Fruit fly (Drosophila melanogaster): ENCODE results near the gene psd.

Gene psd

DNA sequence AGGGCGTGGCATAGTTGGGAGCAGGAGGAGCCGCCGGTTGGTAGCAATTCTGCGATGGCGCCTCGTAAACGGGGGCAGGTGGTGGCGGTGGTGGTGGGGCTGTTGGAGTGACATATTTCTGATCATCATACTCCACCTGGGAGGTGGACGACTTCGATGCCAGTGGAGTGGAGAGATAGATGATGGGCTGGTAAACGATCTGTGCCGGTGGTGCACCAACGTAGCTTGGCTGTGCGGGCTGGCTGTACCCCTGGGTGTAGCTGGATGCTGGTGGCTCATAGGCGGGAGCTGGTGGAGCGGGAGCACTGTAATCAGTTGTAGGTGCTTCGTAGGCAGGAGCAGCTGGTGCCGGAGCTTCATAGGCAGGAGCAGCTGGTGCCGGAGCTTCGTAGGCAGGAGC is 1.5 kb downstream of the psd start:
- TF ChIP-seq CG12769 (tag; optimal IDR thresholded peaks at IDR 0.05): no peak
- TF ChIP-seq Ets65A (GFP tag): peak; percentile 93
- peak; percentile 13 for TF ChIP-seq Med (GFP tag)
- no peak for TF ChIP-seq lov (optimal IDR thresholded peaks at IDR 0.05)
- peak; percentile 21; the same call in 1 of the 3 replicates for TF ChIP-seq lov (GFP tag; IDR thresholded peaks at IDR 0.05)

DNA sequence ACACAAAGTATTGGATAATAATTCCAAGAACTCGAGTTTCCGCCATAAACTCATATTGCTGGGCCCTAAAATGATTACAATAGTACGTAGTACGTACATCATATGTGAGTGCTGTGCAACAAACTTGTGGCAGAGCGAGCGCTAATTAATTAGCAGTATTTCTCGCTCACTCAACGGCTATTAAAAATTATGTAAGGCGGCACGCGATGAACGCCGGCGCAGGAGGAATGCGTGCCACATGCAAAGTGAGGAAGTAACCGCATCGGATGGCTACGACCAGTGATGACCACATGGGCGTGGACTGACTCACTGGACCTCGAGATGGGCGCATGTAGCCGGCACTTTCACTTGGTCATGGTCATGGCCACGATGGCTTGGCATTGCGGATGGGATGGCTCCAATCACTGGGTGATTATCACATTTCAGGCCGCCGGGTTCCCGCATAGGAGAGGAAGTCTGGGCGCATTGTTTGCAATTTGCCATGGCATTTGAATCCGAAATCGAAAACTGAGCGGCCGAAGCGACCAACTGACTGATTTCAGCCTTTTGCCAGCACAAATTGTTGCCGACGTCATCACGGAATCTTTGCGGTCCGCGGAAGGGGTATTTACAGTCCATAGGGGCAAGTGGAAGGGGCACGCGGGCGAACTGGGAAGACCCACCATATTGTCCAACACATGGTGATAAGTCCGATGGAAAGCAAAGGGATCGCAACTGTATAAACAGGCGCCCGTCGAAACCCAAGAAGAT is 3.4 kb downstream of the psd start:
- peak; percentile 39; the same call in 1 of the 2 replicates for TF ChIP-seq crol (GFP tag; IDR thresholded peaks at IDR 0.05)
- no peak for TF ChIP-seq eyg (GFP tag; optimal IDR thresholded peaks at IDR 0.05)
- no peak for TF ChIP-seq CG31224 (GFP tag; IDR thresholded peaks at IDR 0.05)
- no peak for TF ChIP-seq CG10366 (GFP tag; IDR thresholded peaks at IDR 0.05)
- TF ChIP-seq ATbp (GFP tag; optimal IDR thresholded peaks at IDR 0.05): no peak
- TF ChIP-seq Pdp1 (GFP tag; optimal IDR thresholded peaks at IDR 0.05): peak in 1 of 2 experiments; percentile 57
- TF ChIP-seq z (GFP tag; IDR thresholded peaks at IDR 0.05): 0 out of 3 replicates have a peak, but pooled peaks have one; percentile 7
- TF ChIP-seq nom (GFP tag; optimal IDR thresholded peaks at IDR 0.05): no peak
- no peak for TF ChIP-seq CG16815 (GFP tag; optimal IDR thresholded peaks at IDR 0.05)
- no peak for TF ChIP-seq dm (GFP tag; optimal IDR thresholded peaks at IDR 0.05)
- TF ChIP-seq ap (GFP tag; IDR thresholded peaks at IDR 0.05): peak; percentile 3; the same call in 1 of the 2 replicates
- TF ChIP-seq gcm (GFP tag; optimal IDR thresholded peaks at IDR 0.05): peak; percentile 24
- TF ChIP-seq Lpt (GFP tag; optimal IDR thresholded peaks at IDR 0.05): no peak
- no peak for TF ChIP-seq prd (optimal IDR thresholded peaks at IDR 0.05)
- TF ChIP-seq prd (GFP tag; IDR thresholded peaks at IDR 0.05): 0 out of 3 replicates have a peak, but pooled peaks have one; percentile 9
- 0 out of 2 replicates have a peak, but pooled peaks have one; percentile 7 for TF ChIP-seq sisA (GFP tag; IDR thresholded peaks at IDR 0.05)
- TF ChIP-seq twi (tag; optimal IDR thresholded peaks at IDR 0.05): peak; percentile 72
- no peak for TF ChIP-seq sr (GFP tag; IDR thresholded peaks at IDR 0.05)
- TF ChIP-seq slou (GFP tag; optimal IDR thresholded peaks at IDR 0.05): no peak
- TF ChIP-seq schlank (tag; optimal IDR thresholded peaks at IDR 0.05): no peak
- no peak for TF ChIP-seq dpn (GFP tag; optimal IDR thresholded peaks at IDR 0.05)
- TF ChIP-seq gem (tag; optimal IDR thresholded peaks at IDR 0.05): no peak
- peak; percentile 30; the same call in 1 of the 2 replicates for TF ChIP-seq bbx (GFP tag; IDR thresholded peaks at IDR 0.05; ENCODE audit: partially characterized antibody)
- no peak for TF ChIP-seq CG6654 (GFP tag; optimal IDR thresholded peaks at IDR 0.05)
- no peak for TF ChIP-seq CG4404 (GFP tag; IDR thresholded peaks at IDR 0.05)
- peak; percentile 13 for TF ChIP-seq Med (GFP tag)
- no peak for TF ChIP-seq CG6254 (GFP tag; optimal IDR thresholded peaks at IDR 0.05)
- no peak for TF ChIP-seq corto (GFP tag; optimal IDR thresholded peaks at IDR 0.05)
- 0 out of 3 replicates have a peak, but pooled peaks have one; percentile 16 for TF ChIP-seq zen2 (GFP tag; IDR thresholded peaks at IDR 0.05; ENCODE audit: partially characterized antibody)
- TF ChIP-seq ken (GFP tag; IDR thresholded peaks at IDR 0.05): no peak
- TF ChIP-seq CG6689 (GFP tag; IDR thresholded peaks at IDR 0.05): no peak
- TF ChIP-seq NC2β (GFP tag; optimal IDR thresholded peaks at IDR 0.05): no peak
- TF ChIP-seq Hand (GFP tag; optimal IDR thresholded peaks at IDR 0.05): no peak
- no peak for TF ChIP-seq CG18011 (GFP tag; optimal IDR thresholded peaks at IDR 0.05)
- TF ChIP-seq so (GFP tag; IDR thresholded peaks at IDR 0.05): peak; percentile 56; the same call in 1 of the 3 replicates
- TF ChIP-seq Asciz (GFP tag; optimal IDR thresholded peaks at IDR 0.05): no peak
- TF ChIP-seq HHEX (GFP tag; optimal IDR thresholded peaks at IDR 0.05): no peak
- TF ChIP-seq CG4360 (GFP tag; IDR thresholded peaks at IDR 0.05): 0 out of 2 replicates have a peak, but pooled peaks have one; percentile 13
- no peak for TF ChIP-seq toy (GFP tag; IDR thresholded peaks at IDR 0.05)
- no peak for TF ChIP-seq nmo (GFP tag; optimal IDR thresholded peaks at IDR 0.05)
- peak; percentile 87 for TF ChIP-seq Blimp-1 (GFP tag; optimal IDR thresholded peaks at IDR 0.05)
- TF ChIP-seq en (GFP tag; optimal IDR thresholded peaks at IDR 0.05): no peak
- no peak for TF ChIP-seq CG43689 (GFP tag; IDR thresholded peaks at IDR 0.05)

Measured in whole organism, embryonic.